Worm (Caenorhabditis elegans) whole organism, L3 larva: ENCODE data around the gene ptr-1.

Experiments
- R02D3.7 ChIP-seq: fragments of 150-350 bp; optimal IDR thresholded peaks from 2 replicates; lab custom pipeline; 2014; ENCODE audit warnings: missing biosample characterization, missing genetic modification characterization
- ZK546.5 ChIP-seq: sonication (generic microtip); optimal IDR thresholded peaks from 2 replicates; lab custom pipeline; 2017; ENCODE audit warnings: missing biosample characterization, missing genetic modification characterization
- aly-2 ChIP-seq: fragments of 150-350 bp; optimal IDR thresholded peaks from 2 replicates; lab custom pipeline; 2014; ENCODE audit warnings: missing biosample characterization, missing genetic modification characterization
- ama-1 ChIP-seq: fragments of 150-350 bp; optimal IDR thresholded peaks from 2 replicates; lab custom pipeline; 2018
- ceh-16 ChIP-seq: sonication (generic microtip); optimal IDR thresholded peaks from 2 replicates; lab custom pipeline; 2017; ENCODE audit warnings: missing biosample characterization, missing genetic modification characterization
- ceh-28 ChIP-seq: fragments of 150-350 bp; optimal IDR thresholded peaks from 2 replicates; lab custom pipeline; 2014; ENCODE audit warnings: missing biosample characterization, missing genetic modification reagents, missing genetic modification characterization
- daf-12 ChIP-seq: fragments of 150-350 bp; optimal IDR thresholded peaks from 2 replicates; lab custom pipeline; 2014; ENCODE audit warnings: missing biosample characterization, missing genetic modification reagents, missing genetic modification characterization
- egl-27 ChIP-seq: sonication (generic microtip); optimal IDR thresholded peaks from 4 replicates; lab custom pipeline; 2017; ENCODE audit warnings: missing biosample characterization, missing genetic modification reagents, missing genetic modification characterization
- egl-5 ChIP-seq: fragments of 150-350 bp; optimal IDR thresholded peaks from 2 replicates; lab custom pipeline; 2017; ENCODE audit warnings: missing biosample characterization, missing genetic modification reagents, missing genetic modification characterization, inconsistent platforms
- elt-1 ChIP-seq: fragments of 150-350 bp; optimal IDR thresholded peaks from 2 replicates; lab custom pipeline; 2014; ENCODE audit warnings: missing biosample characterization, missing genetic modification characterization
- elt-2 ChIP-seq: sonication (generic microtip); optimal IDR thresholded peaks from 2 replicates; lab custom pipeline; 2016; ENCODE audit warnings: missing genetic modification reagents, mild to moderate bottlenecking, missing genetic modification characterization, missing compliant biosample characterization
- elt-3 ChIP-seq, 3 experiments: fragments of 150-350 bp in 1 of 3; sonication (generic microtip) in 2 of 3; optimal IDR thresholded peaks; 2 replicates in 2 of 3; 4 replicates in 1 of 3; lab custom pipeline; 2014 to 2017; ENCODE audit warnings: missing biosample characterization in 3 of 3, missing genetic modification characterization in 3 of 3
- eor-1 ChIP-seq, 2 experiments: fragments of 150-350 bp; optimal IDR thresholded peaks; 2 replicates each; lab custom pipeline; 2014 to 2018; ENCODE audit warnings: missing biosample characterization in 2 of 2, missing genetic modification characterization in 2 of 2
- fkh-10 ChIP-seq: sonication (generic microtip); optimal IDR thresholded peaks from 2 replicates; lab custom pipeline; 2017; ENCODE audit warnings: missing biosample characterization, missing genetic modification reagents, missing genetic modification characterization
- hmg-11 ChIP-seq: sonication (generic microtip); optimal IDR thresholded peaks from 2 replicates; lab custom pipeline; 2016; ENCODE audit warnings: missing genetic modification characterization, missing compliant biosample characterization
- lsy-12 ChIP-seq: sonication (generic microtip); optimal IDR thresholded peaks from 2 replicates; lab custom pipeline; 2016; ENCODE audit warnings: mild to moderate bottlenecking, missing genetic modification characterization, missing compliant biosample characterization
- mdl-1 ChIP-seq: fragments of 150-350 bp; optimal IDR thresholded peaks from 2 replicates; lab custom pipeline; 2014; ENCODE audit warnings: missing biosample characterization, missing genetic modification characterization
- nfya-1 ChIP-seq: sonication (generic microtip); optimal IDR thresholded peaks from 2 replicates; lab custom pipeline; 2017; ENCODE audit warnings: missing genetic modification characterization, mild to moderate bottlenecking, missing compliant biosample characterization, antibody characterized with exemption, moderate library complexity; ENCODE audit not compliant: insufficient read depth
- nhr-12 ChIP-seq: fragments of 150-350 bp; optimal IDR thresholded peaks from 2 replicates; lab custom pipeline; 2014; ENCODE audit warnings: missing biosample characterization, missing genetic modification characterization
- nhr-237 ChIP-seq: fragments of 150-350 bp; optimal IDR thresholded peaks from 2 replicates; lab custom pipeline; 2014; ENCODE audit warnings: missing biosample characterization, missing genetic modification characterization
- nhr-25 ChIP-seq: sonication (generic microtip); optimal IDR thresholded peaks from 2 replicates; lab custom pipeline; 2017; ENCODE audit warnings: missing biosample characterization, missing genetic modification characterization
- nhr-28 ChIP-seq: fragments of 150-350 bp; optimal IDR thresholded peaks from 2 replicates; lab custom pipeline; 2014; ENCODE audit warnings: missing biosample characterization, missing genetic modification characterization
- nhr-43 ChIP-seq: sonication (generic microtip); optimal IDR thresholded peaks from 2 replicates; lab custom pipeline; 2016; ENCODE audit warnings: mild to moderate bottlenecking, missing genetic modification characterization, missing compliant biosample characterization; ENCODE audit not compliant: poor library complexity, severe bottlenecking
- nhr-77 ChIP-seq: fragments of 150-350 bp; optimal IDR thresholded peaks from 2 replicates; lab custom pipeline; 2014; ENCODE audit warnings: missing biosample characterization, missing genetic modification characterization
- sea-2 ChIP-seq: fragments of 150-350 bp; sonication (generic microtip); optimal IDR thresholded peaks from 4 replicates; lab custom pipeline; 2014; ENCODE audit warnings: missing biosample characterization, missing genetic modification reagents, missing genetic modification characterization
- skn-1 ChIP-seq: fragments of 150-350 bp; optimal IDR thresholded peaks from 2 replicates; lab custom pipeline; 2014; ENCODE audit warnings: missing biosample characterization, missing genetic modification characterization
- snpc-4 ChIP-seq: fragments of 150-350 bp; optimal IDR thresholded peaks from 2 replicates; lab custom pipeline; 2014; ENCODE audit warnings: missing biosample characterization, missing genetic modification characterization
- unc-62 ChIP-seq: fragments of 150-350 bp; sonication (generic microtip); optimal IDR thresholded peaks from 4 replicates; lab custom pipeline; 2014; ENCODE audit warnings: missing biosample characterization, missing genetic modification reagents, missing genetic modification characterization
- zag-1 ChIP-seq: fragments of 150-350 bp; optimal IDR thresholded peaks from 2 replicates; lab custom pipeline; 2014; ENCODE audit warnings: missing biosample characterization, missing genetic modification characterization
- ztf-11 ChIP-seq: fragments of 150-350 bp; optimal IDR thresholded peaks from 2 replicates; lab custom pipeline; 2014; ENCODE audit warnings: missing biosample characterization, missing genetic modification characterization

ptr-1 gene

DNA sequence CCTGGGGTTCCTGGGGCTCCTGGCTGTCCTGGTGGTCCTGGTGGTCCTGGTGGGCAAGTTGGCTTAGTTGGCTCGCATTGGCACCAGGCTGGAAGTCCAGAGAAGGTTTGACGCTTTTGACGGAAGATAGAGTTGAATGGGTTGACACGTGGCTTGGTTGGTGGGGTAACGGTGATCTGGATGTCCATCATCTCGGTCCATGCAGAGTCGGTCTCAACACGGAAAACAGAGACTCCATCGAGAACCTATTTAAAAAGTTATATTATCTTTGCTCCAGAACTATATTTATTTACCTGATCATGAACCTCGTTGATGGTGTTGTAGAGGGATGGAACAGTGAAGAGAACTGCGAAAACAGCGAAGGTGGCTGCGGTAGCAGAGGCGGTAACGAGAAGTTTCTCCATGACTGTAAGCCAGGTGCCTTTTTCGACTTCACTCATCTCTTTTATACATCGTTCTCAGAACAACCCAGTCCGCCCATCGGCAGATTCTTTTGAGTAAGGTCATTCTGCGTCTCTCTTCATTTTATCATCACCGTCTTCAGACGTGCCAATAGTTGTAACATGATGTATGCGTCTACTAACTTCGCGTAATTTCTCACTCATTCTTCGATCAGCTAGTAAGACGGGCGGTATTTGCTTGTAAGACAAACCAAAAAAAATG, 21.2 kb downstream of the ptr-1 start, which contains the start of gene col-144:
Gene col-144, minus strand, starts transcription at position 419 of the 663 bp plus-strand sequence.
- TF ChIP-seq R02D3.7 (tag; lab: Kevin White, UChicago) (no peak), nhr-12 (tag; lab: Kevin White, UChicago) (no peak), daf-12 (tag; lab: Kevin White, UChicago) (no peak), elt-3 (tag; optimal IDR thresholded peaks at IDR 0.05; lab: Kevin White, UChicago) (peak in 1 of 3 experiments; percentile 12), nhr-77 (tag; lab: Kevin White, UChicago) (no peak), hmg-11 (tag; lab: Kevin White, UChicago) (no peak), zag-1 (no peak), ceh-28 (tag; lab: Kevin White, UChicago) (no peak), eor-1 (tag; optimal IDR thresholded peaks at IDR 0.05; lab: Kevin White, UChicago) (no peak), unc-62 (GFP tag; lab: Kevin White, UChicago) (no peak), nhr-25 (tag; lab: Kevin White, UChicago) (peak; percentile 70), nhr-28 (no peak), mdl-1 (tag; lab: Kevin White, UChicago) (no peak), elt-2 (tag; lab: Kevin White, UChicago) (no peak), fkh-10 (GFP tag; lab: Kevin White, UChicago) (no peak), nhr-43 (peak; percentile 57), nfya-1 (tag; lab: Kevin White, UChicago) (peak; percentile 17), ama-1 (peak; percentile 73)

DNA sequence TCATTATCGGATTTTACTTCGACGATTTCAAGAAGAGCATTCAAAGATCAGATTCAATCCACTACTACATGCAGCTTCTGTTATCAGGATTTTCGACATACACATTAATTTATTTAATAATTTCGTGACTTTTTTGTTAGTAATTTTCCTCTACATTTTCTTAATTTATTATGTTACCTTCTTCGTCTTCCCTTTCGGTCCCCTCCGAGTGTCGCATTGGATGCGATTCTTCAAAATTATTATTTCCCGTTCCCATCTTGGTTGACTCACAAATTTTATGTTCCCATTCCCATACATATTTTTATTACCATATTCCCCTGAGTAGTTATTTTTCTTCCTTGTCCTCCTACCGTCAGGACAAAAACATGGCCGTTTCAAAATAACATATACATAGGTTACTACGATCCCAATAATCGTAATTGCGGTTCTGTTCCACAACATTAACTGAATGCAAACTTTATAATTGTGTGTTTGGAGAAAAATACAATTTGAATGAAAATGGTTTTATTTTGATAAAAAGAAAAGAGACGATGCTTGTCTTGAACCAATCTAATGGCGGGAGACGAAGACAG, 22.3 kb downstream of the ptr-1 start:
- TF ChIP-seq nhr-25 (tag; lab: Kevin White, UChicago), result peak; percentile 88
- TF ChIP-seq ama-1, result peak; percentile 68
- peak; percentile 34 for TF ChIP-seq nfya-1 (tag; lab: Kevin White, UChicago)

DNA sequence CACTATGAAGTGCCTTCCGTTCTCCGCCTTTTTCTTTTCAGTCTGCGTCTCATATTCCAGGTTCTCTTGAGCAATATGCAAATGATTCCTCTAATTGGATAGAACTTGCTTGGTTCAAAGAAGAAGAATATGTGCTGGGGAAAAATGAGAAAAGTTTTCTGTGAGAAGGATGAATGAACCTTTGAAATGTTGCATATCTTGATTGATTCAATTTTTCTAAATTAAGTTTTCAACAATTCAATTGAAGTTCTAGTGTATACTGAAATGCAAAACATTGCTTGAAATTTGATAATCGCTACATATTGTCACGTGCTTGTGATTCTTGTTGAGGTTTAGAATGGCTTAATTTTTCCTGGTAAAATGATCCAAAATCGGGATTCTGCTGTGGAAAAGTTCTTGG, 23.9 kb downstream of the ptr-1 start:
- TF ChIP-seq ZK546.5 (tag; lab: Kevin White, UChicago) (no peak), fkh-10 (GFP tag; lab: Kevin White, UChicago) (peak; percentile 96)

DNA sequence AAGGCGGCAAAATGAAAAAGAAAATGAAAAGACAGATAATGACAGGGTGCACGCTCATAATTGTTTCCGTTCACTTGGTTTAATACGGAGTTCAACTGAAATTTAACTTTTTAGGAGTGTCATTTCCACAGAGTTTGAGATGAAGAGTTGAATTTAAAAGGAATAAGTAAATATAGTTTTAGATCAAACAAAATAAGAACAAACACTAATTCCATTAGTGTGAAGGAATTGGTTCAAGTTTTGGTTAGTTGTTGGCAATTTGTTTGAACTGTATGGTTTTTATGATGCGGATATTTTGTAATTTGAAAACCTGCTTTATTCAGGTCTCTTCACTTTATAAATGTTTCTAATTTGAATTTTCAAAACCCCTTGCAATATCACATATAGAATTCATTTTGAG, 24.8 kb downstream of the ptr-1 start, which contains the start of gene B0222.15:
Gene B0222.15, minus strand, starts transcription at position 101 of the 400 bp plus-strand sequence.
- TF ChIP-seq egl-5 (tag; lab: Kevin White, UChicago), result no peak
- TF ChIP-seq nhr-25 (tag; lab: Kevin White, UChicago), result no peak
- no peak for TF ChIP-seq ztf-11
- no peak for TF ChIP-seq nhr-43
- TF ChIP-seq ama-1, result no peak
- no peak for TF ChIP-seq skn-1 (tag; lab: Kevin White, UChicago)
- no peak for TF ChIP-seq snpc-4 (tag; lab: Kevin White, UChicago)
- no peak for TF ChIP-seq ceh-16 (tag; lab: Kevin White, UChicago)
- no peak for TF ChIP-seq elt-3 (tag; optimal IDR thresholded peaks at IDR 0.05; lab: Kevin White, UChicago)
- TF ChIP-seq nhr-77 (tag; lab: Kevin White, UChicago), result no peak
- no peak for TF ChIP-seq aly-2 (tag; lab: Kevin White, UChicago)
- no peak for TF ChIP-seq elt-1 (tag; lab: Kevin White, UChicago)
- TF ChIP-seq lsy-12, result no peak
- no peak for TF ChIP-seq egl-27 (tag; lab: Kevin White, UChicago)

DNA sequence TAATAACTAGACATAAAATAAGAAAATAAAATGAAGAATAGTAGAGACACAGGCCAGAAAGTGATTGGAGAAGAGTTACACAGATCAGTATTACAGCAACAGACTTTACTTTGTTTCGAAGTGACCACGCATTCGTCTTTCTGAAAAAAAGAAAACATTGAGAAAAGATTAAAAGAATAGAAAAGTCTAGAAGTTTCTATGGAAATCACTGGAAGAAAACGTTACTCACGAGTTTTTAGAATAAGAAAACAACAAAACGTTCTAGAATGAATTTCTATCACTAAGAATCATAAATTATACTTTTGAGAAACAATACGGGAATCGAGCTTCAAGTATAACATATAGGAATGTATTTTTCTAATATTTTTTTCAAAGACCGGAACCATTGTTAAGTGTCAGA, 25.9 kb downstream of the ptr-1 start:
- TF ChIP-seq eor-1 (tag; optimal IDR thresholded peaks at IDR 0.05; lab: Kevin White, UChicago), result no peak
- TF ChIP-seq sea-2 (GFP tag; lab: Kevin White, UChicago), result no peak
- no peak for TF ChIP-seq nhr-237
- no peak for TF ChIP-seq egl-27 (tag; lab: Kevin White, UChicago)

DNA sequence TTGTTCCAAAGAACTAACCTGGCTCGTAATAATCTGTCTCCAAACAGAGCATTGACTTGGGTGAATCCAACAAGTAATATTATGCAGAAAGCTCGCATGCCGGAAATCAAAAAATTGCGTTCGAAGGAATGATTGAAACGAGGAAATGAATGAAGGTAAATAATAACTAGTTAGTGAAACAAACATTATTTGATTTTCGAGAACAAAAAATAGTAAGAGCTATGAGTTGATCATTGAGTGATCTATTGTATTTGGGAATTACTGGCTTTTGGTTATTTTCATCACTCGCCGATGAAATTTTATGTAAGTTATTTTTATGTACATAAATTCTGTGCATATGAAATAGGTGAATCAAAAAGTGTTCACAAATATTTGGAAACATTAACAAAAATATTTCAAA, 26.7 kb downstream of the ptr-1 start, which contains the start of gene B0222.5:
Gene B0222.5, minus strand, starts transcription at position 101 of the 400 bp plus-strand sequence.
- no peak for TF ChIP-seq ztf-11
